Fruit fly (Drosophila melanogaster) whole organism, prepupa: ENCODE data around the gene CG32815.

Source experiments
- Blimp-1 ChIP-seq: fragments of 200-800 bp; sonication (Bioruptor generic); optimal IDR thresholded peaks from 3 replicates; lab custom pipeline; 2017; ENCODE audit warnings: missing biosample characterization, missing genetic modification characterization, mild to moderate bottlenecking, moderate library complexity, missing genetic modification reagents
- CG10631 ChIP-seq: fragments of 200-800 bp; sonication (Bioruptor generic); optimal IDR thresholded peaks from 2 replicates; lab custom pipeline; 2016; ENCODE audit warnings: missing biosample characterization, missing genetic modification characterization
- CG10669 ChIP-seq: fragments of 200-800 bp; sonication (Bioruptor generic); optimal IDR thresholded peaks from 3 replicates; lab custom pipeline; 2018; ENCODE audit warnings: missing biosample characterization, mild to moderate bottlenecking, missing genetic modification characterization, moderate library complexity
- CG11294 ChIP-seq: fragments of 200-800 bp; sonication (Bioruptor generic); IDR thresholded peaks from 2 replicates; pipeline ENCODE4 v1.3.6; 2022; ENCODE audit warnings: missing biosample characterization, missing genetic modification characterization
- CG11762 ChIP-seq: fragments of 200-800 bp; sonication (Bioruptor generic); optimal IDR thresholded peaks from 3 replicates; lab custom pipeline; 2016; ENCODE audit warnings: missing biosample characterization, missing genetic modification characterization; ENCODE audit not compliant: insufficient read depth
- CG11902 ChIP-seq: fragments of 200-800 bp; sonication (Bioruptor generic); optimal IDR thresholded peaks from 3 replicates; lab custom pipeline; 2016; ENCODE audit warnings: missing biosample characterization, missing genetic modification characterization
- CG15336 ChIP-seq: fragments of 200-800 bp; sonication (Bioruptor generic); IDR thresholded peaks from 2 replicates; pipeline ENCODE4 v1.3.6; 2022; ENCODE audit warnings: missing biosample characterization, missing genetic modification characterization
- CG1621 ChIP-seq: fragments of 200-800 bp; sonication (Bioruptor generic); optimal IDR thresholded peaks from 3 replicates; lab custom pipeline; 2018; ENCODE audit warnings: missing biosample characterization, mild to moderate bottlenecking, missing genetic modification characterization
- CG16779 ChIP-seq: fragments of 200-800 bp; sonication (Bioruptor generic); optimal IDR thresholded peaks from 3 replicates; lab custom pipeline; 2017; ENCODE audit warnings: missing biosample characterization, mild to moderate bottlenecking, missing genetic modification characterization
- CG3032 ChIP-seq: fragments of 200-800 bp; optimal IDR thresholded peaks from 2 replicates; lab custom pipeline; 2019; ENCODE audit warnings: missing biosample characterization, mild to moderate bottlenecking, missing genetic modification characterization, moderate library complexity
- CG31627 ChIP-seq: fragments of 200-800 bp; sonication (Bioruptor generic); optimal IDR thresholded peaks from 3 replicates; lab custom pipeline; 2016; ENCODE audit warnings: missing biosample characterization, missing genetic modification characterization
- CG32006 ChIP-seq: fragments of 200-800 bp; sonication (Bioruptor generic); optimal IDR thresholded peaks from 3 replicates; lab custom pipeline; 2017; ENCODE audit warnings: missing biosample characterization, mild to moderate bottlenecking, missing genetic modification characterization
- CG34406 ChIP-seq: fragments of 200-800 bp; sonication (Bioruptor generic); optimal IDR thresholded peaks from 3 replicates; lab custom pipeline; 2016; ENCODE audit warnings: missing biosample characterization, missing genetic modification characterization
- CG3919 ChIP-seq: fragments of 200-800 bp; sonication (Bioruptor generic); optimal IDR thresholded peaks from 3 replicates; lab custom pipeline; 2016; ENCODE audit warnings: missing biosample characterization, missing genetic modification characterization
- CG4318 ChIP-seq: fragments of 200-800 bp; sonication (Bioruptor generic); optimal IDR thresholded peaks from 3 replicates; lab custom pipeline; 2017; ENCODE audit warnings: missing biosample characterization, mild to moderate bottlenecking, missing genetic modification characterization
- CG6163 ChIP-seq: fragments of 200-800 bp; sonication (Bioruptor generic); IDR thresholded peaks from 3 replicates; pipeline ENCODE4 v1.3.6; 2022; ENCODE audit warnings: missing biosample characterization, missing genetic modification characterization
- CG6854 ChIP-seq: fragments of 200-800 bp; sonication (Bioruptor generic); optimal IDR thresholded peaks from 2 replicates; lab custom pipeline; 2017; ENCODE audit warnings: missing biosample characterization, mild to moderate bottlenecking, missing genetic modification characterization
- CG7368 ChIP-seq: fragments of 200-800 bp; sonication (Bioruptor generic); optimal IDR thresholded peaks from 3 replicates; lab custom pipeline; 2016; ENCODE audit warnings: missing biosample characterization, missing genetic modification characterization
- CG8319 ChIP-seq: fragments of 200-800 bp; sonication (Bioruptor generic); optimal IDR thresholded peaks from 3 replicates; lab custom pipeline; 2016; ENCODE audit warnings: missing biosample characterization, missing genetic modification characterization
- CG8632 ChIP-seq: fragments of 200-800 bp; sonication (Bioruptor generic); optimal IDR thresholded peaks from 3 replicates; lab custom pipeline; 2016; ENCODE audit warnings: missing biosample characterization, missing genetic modification characterization
- CG9139 ChIP-seq: fragments of 200-800 bp; sonication (Bioruptor generic); optimal IDR thresholded peaks from 3 replicates; lab custom pipeline; 2017; ENCODE audit warnings: missing biosample characterization, mild to moderate bottlenecking, missing genetic modification characterization
- Eip78C ChIP-seq: fragments of 200-800 bp; sonication (Bioruptor generic); peaks from one replicate; lab custom pipeline; 2016; ENCODE audit warnings: missing biosample characterization, missing genetic modification characterization
- Eip93F ChIP-seq: fragments of 200-800 bp; sonication (Bioruptor generic); optimal IDR thresholded peaks from 2 replicates; lab custom pipeline; 2016; ENCODE audit warnings: missing biosample characterization, mild to moderate bottlenecking, missing genetic modification characterization
- Ets21C ChIP-seq: fragments of 200-800 bp; sonication (Bioruptor generic); optimal IDR thresholded peaks from 3 replicates; lab custom pipeline; 2016; ENCODE audit warnings: missing biosample characterization, missing genetic modification characterization
- Ets96B ChIP-seq: fragments of 200-800 bp; optimal IDR thresholded peaks from 2 replicates; lab custom pipeline; 2019; ENCODE audit warnings: missing biosample characterization, mild to moderate bottlenecking, missing genetic modification characterization, moderate library complexity
- Gug ChIP-seq: fragments of 200-800 bp; sonication (Bioruptor generic); IDR thresholded peaks from 2 replicates; pipeline ENCODE4 v1.3.6; 2022; ENCODE audit warnings: missing biosample characterization, missing genetic modification characterization
- Hr38 ChIP-seq: sonication (Bioruptor generic); optimal IDR thresholded peaks from 2 replicates; lab custom pipeline; 2016; ENCODE audit warnings: missing biosample characterization, missing genetic modification characterization
- Hr39 ChIP-seq: fragments of 200-800 bp; sonication (Bioruptor generic); optimal IDR thresholded peaks from 2 replicates; lab custom pipeline; 2016; ENCODE audit warnings: missing biosample characterization, missing genetic modification characterization
- Hr4 ChIP-seq: fragments of 200-800 bp; sonication (Bioruptor generic); optimal IDR thresholded peaks from 3 replicates; lab custom pipeline; 2016; ENCODE audit warnings: missing biosample characterization, missing genetic modification characterization
- Lpt ChIP-seq: fragments of 200-800 bp; sonication (Bioruptor generic); optimal IDR thresholded peaks from 3 replicates; lab custom pipeline; 2016; ENCODE audit warnings: missing biosample characterization, missing genetic modification characterization
- Met ChIP-seq: fragments of 200-800 bp; sonication (Bioruptor generic); optimal IDR thresholded peaks from 3 replicates; lab custom pipeline; 2016; ENCODE audit warnings: missing biosample characterization, missing genetic modification characterization
- OdsH ChIP-seq: fragments of 200-800 bp; sonication (Bioruptor generic); optimal IDR thresholded peaks from 3 replicates; lab custom pipeline; 2016; ENCODE audit warnings: missing biosample characterization, missing genetic modification characterization
- Smox ChIP-seq: fragments of 200-800 bp; sonication (Bioruptor generic); optimal IDR thresholded peaks from 3 replicates; lab custom pipeline; 2016; ENCODE audit warnings: missing biosample characterization, missing genetic modification characterization
- Sox102F ChIP-seq: fragments of 200-800 bp; sonication (Bioruptor generic); optimal IDR thresholded peaks from 2 replicates; lab custom pipeline; 2016; ENCODE audit warnings: missing biosample characterization, mild to moderate bottlenecking, missing genetic modification characterization
- Sox14 ChIP-seq: fragments of 200-800 bp; sonication (Bioruptor generic); optimal IDR thresholded peaks from 3 replicates; lab custom pipeline; 2016; ENCODE audit warnings: missing biosample characterization, missing genetic modification characterization
- Sox15 ChIP-seq: fragments of 200-800 bp; sonication (Bioruptor generic); optimal IDR thresholded peaks from 3 replicates; lab custom pipeline; 2016; ENCODE audit warnings: missing biosample characterization, missing genetic modification characterization
- achi ChIP-seq: fragments of 200-800 bp; sonication (Bioruptor generic); optimal IDR thresholded peaks from 3 replicates; lab custom pipeline; 2016; ENCODE audit warnings: missing biosample characterization, missing genetic modification characterization
- acj6 ChIP-seq: fragments of 200-800 bp; sonication (Bioruptor generic); optimal IDR thresholded peaks from 3 replicates; lab custom pipeline; 2016; ENCODE audit warnings: missing biosample characterization, missing genetic modification characterization
- cyc ChIP-seq: fragments of 200-800 bp; sonication (Bioruptor generic); optimal IDR thresholded peaks from 3 replicates; lab custom pipeline; 2016; ENCODE audit warnings: missing biosample characterization, missing genetic modification characterization
- dac ChIP-seq: fragments of 200-800 bp; sonication (Bioruptor generic); optimal IDR thresholded peaks from 2 replicates; lab custom pipeline; 2017; ENCODE audit warnings: missing biosample characterization, mild to moderate bottlenecking, missing genetic modification characterization
- dsx ChIP-seq: fragments of 200-800 bp; optimal IDR thresholded peaks from 3 replicates; lab custom pipeline; 2019; ENCODE audit warnings: missing biosample characterization, mild to moderate bottlenecking, missing genetic modification characterization, moderate library complexity; ENCODE audit not compliant: poor library complexity, severe bottlenecking
- eg ChIP-seq: fragments of 200-800 bp; sonication (Bioruptor generic); IDR thresholded peaks from 3 replicates; pipeline ENCODE4 v1.3.6; 2022; ENCODE audit warnings: missing biosample characterization, missing genetic modification characterization
- esn ChIP-seq: fragments of 200-800 bp; sonication (Bioruptor generic); optimal IDR thresholded peaks from 2 replicates; lab custom pipeline; 2016; ENCODE audit warnings: missing biosample characterization, mild to moderate bottlenecking, missing genetic modification characterization, moderate library complexity
- fd59A ChIP-seq: fragments of 200-800 bp; sonication (Bioruptor generic); optimal IDR thresholded peaks from 2 replicates; lab custom pipeline; 2017; ENCODE audit warnings: missing biosample characterization, mild to moderate bottlenecking, missing genetic modification characterization, missing genetic modification reagents
- fd85E ChIP-seq: fragments of 200-800 bp; sonication (Bioruptor generic); optimal IDR thresholded peaks from 3 replicates; lab custom pipeline; 2016; ENCODE audit warnings: missing biosample characterization, missing genetic modification characterization
- fkh ChIP-seq: fragments of 200-800 bp; sonication (Bioruptor generic); optimal IDR thresholded peaks from 3 replicates; lab custom pipeline; 2017; ENCODE audit warnings: missing biosample characterization, mild to moderate bottlenecking, missing genetic modification characterization, moderate library complexity
- lz ChIP-seq: fragments of 200-800 bp; sonication (Bioruptor generic); optimal IDR thresholded peaks from 3 replicates; lab custom pipeline; 2016; ENCODE audit warnings: missing biosample characterization, missing genetic modification characterization
- net ChIP-seq: fragments of 200-800 bp; sonication (Bioruptor generic); optimal IDR thresholded peaks from 3 replicates; lab custom pipeline; 2016; ENCODE audit warnings: missing biosample characterization, missing genetic modification characterization
- pdm3 ChIP-seq: fragments of 200-800 bp; sonication (Bioruptor generic); optimal IDR thresholded peaks from 3 replicates; lab custom pipeline; 2016; ENCODE audit warnings: missing biosample characterization, missing genetic modification characterization
- salr ChIP-seq, 2 experiments: fragments of 200-800 bp; sonication (Bioruptor generic); optimal IDR thresholded peaks; 3 replicates each; lab custom pipeline; 2016 to 2018; ENCODE audit warnings: missing biosample characterization in 2 of 2, missing genetic modification characterization in 2 of 2, mild to moderate bottlenecking in 1 of 2
- spab ChIP-seq: fragments of 200-800 bp; sonication (Bioruptor generic); optimal IDR thresholded peaks from 2 replicates; lab custom pipeline; 2017; ENCODE audit warnings: missing biosample characterization, mild to moderate bottlenecking, missing genetic modification characterization, missing genetic modification reagents
- svp ChIP-seq: fragments of 200-800 bp; sonication (Bioruptor generic); peaks from one replicate; lab custom pipeline; 2016; ENCODE audit warnings: missing biosample characterization, missing genetic modification characterization
- topi ChIP-seq: fragments of 200-800 bp; sonication (Bioruptor generic); optimal IDR thresholded peaks from 3 replicates; lab custom pipeline; 2016; ENCODE audit warnings: missing biosample characterization, missing genetic modification characterization
- vri ChIP-seq: fragments of 200-800 bp; sonication (Bioruptor generic); optimal IDR thresholded peaks from 3 replicates; lab custom pipeline; 2016; ENCODE audit warnings: missing biosample characterization, mild to moderate bottlenecking, missing genetic modification characterization

The CG32815 gene

dm6 chrX:953807-954206, 21.5 kb downstream of the CG32815 start:
- TF ChIP-seq vri, result no peak
- TF ChIP-seq CG3032 (tag; lab: Kevin White, UChicago), result no peak
- TF ChIP-seq Smox, result no peak
- no peak for TF ChIP-seq net (GFP tag; lab: Kevin White, UChicago)
- TF ChIP-seq Blimp-1 (GFP tag; lab: Kevin White, UChicago), result no peak
- TF ChIP-seq Sox15 (GFP tag; lab: Kevin White, UChicago), result no peak
- no peak for TF ChIP-seq salr (GFP tag; optimal IDR thresholded peaks at IDR 0.05; lab: Kevin White, UChicago)
- no peak for TF ChIP-seq Lpt (GFP tag; lab: Kevin White, UChicago)
- no peak for TF ChIP-seq CG1621
- TF ChIP-seq CG32006 (GFP tag; lab: Kevin White, UChicago), result no peak
- no peak for TF ChIP-seq CG6854 (GFP tag; lab: Kevin White, UChicago)
- TF ChIP-seq lz (GFP tag; lab: Kevin White, UChicago), result no peak
- no peak for TF ChIP-seq Eip93F
- no peak for TF ChIP-seq CG11762 (GFP tag; lab: Kevin White, UChicago)
- TF ChIP-seq CG11294 (GFP tag; lab: Robert Waterston, UW), result no peak
- no peak for TF ChIP-seq Gug (GFP tag; lab: Robert Waterston, UW)
- TF ChIP-seq pdm3 (GFP tag; lab: Kevin White, UChicago), result no peak
- TF ChIP-seq spab, result no peak
- TF ChIP-seq fd59A, result no peak
- no peak for TF ChIP-seq CG3919
- TF ChIP-seq acj6 (GFP tag; lab: Kevin White, UChicago), result no peak
- TF ChIP-seq eg, result 0 out of 3 replicates have a peak, but pooled peaks have one; percentile 12
- TF ChIP-seq esn, result no peak
- TF ChIP-seq CG6163, result 0 out of 3 replicates have a peak, but pooled peaks have one; percentile 48
- no peak for TF ChIP-seq dsx (GFP tag; lab: Kevin White, UChicago)
- no peak for TF ChIP-seq OdsH (GFP tag; lab: Kevin White, UChicago)
- TF ChIP-seq dac, result no peak
- no peak for TF ChIP-seq CG34406
- TF ChIP-seq CG9139 (GFP tag; lab: Kevin White, UChicago), result no peak
- no peak for TF ChIP-seq CG4318
- TF ChIP-seq CG8319 (GFP tag; lab: Kevin White, UChicago), result no peak
- TF ChIP-seq Ets21C (GFP tag; lab: Kevin White, UChicago), result no peak
- TF ChIP-seq Sox102F, result no peak
- peak; percentile 48 for TF ChIP-seq Eip78C
- peak; percentile 7 for TF ChIP-seq topi
- TF ChIP-seq fkh (GFP tag; lab: Kevin White, UChicago), result peak; percentile 35
- no peak for TF ChIP-seq CG11902 (GFP tag; lab: Kevin White, UChicago)
- peak; percentile 25 for TF ChIP-seq cyc (GFP tag; lab: Kevin White, UChicago)
- no peak for TF ChIP-seq CG31627
- no peak for TF ChIP-seq Sox14 (GFP tag; lab: Kevin White, UChicago)
- TF ChIP-seq Ets96B, result no peak
- TF ChIP-seq CG16779 (tag; lab: Kevin White, UChicago), result no peak
- TF ChIP-seq CG15336 (GFP tag; lab: Robert Waterston, UW), result no peak
- TF ChIP-seq CG7368 (GFP tag; lab: Kevin White, UChicago), result no peak
- TF ChIP-seq achi (GFP tag; lab: Kevin White, UChicago), result no peak
- no peak for TF ChIP-seq Hr4 (GFP tag; lab: Kevin White, UChicago)
- TF ChIP-seq Hr39 (GFP tag; lab: Kevin White, UChicago), result no peak
- TF ChIP-seq Hr38 (GFP tag; lab: Kevin White, UChicago), result no peak
- TF ChIP-seq fd85E (GFP tag; lab: Kevin White, UChicago), result no peak
- TF ChIP-seq CG8632 (GFP tag; lab: Kevin White, UChicago), result no peak
- peak; percentile 45 for TF ChIP-seq svp
- no peak for TF ChIP-seq CG10669 (GFP tag; lab: Kevin White, UChicago)
- TF ChIP-seq Met (GFP tag; lab: Kevin White, UChicago), result no peak
- TF ChIP-seq CG10631 (GFP tag; lab: Kevin White, UChicago), result no peak
